Worm (Caenorhabditis elegans) whole organism, young adult: ENCODE data around the gene mpz-5.

Experiments used
- B0336.3 ChIP-seq: fragments of 200-800 bp; sonication (Bioruptor generic); IDR thresholded peaks from 2 replicates; pipeline ENCODE4 v1.3.6; 2022; ENCODE audit warnings: missing genetic modification characterization, missing compliant biosample characterization
- F23B12.7 ChIP-seq: sonication (generic microtip); optimal IDR thresholded peaks from 2 replicates; lab custom pipeline; 2017; ENCODE audit warnings: missing genetic modification characterization, mild to moderate bottlenecking, missing compliant biosample characterization, antibody characterized with exemption, moderate library complexity; ENCODE audit not compliant: insufficient read depth
- F33H1.4 ChIP-seq: fragments of 200-800 bp; sonication (Bioruptor generic); IDR thresholded peaks from 2 replicates; pipeline ENCODE4 v1.3.6; 2022; ENCODE audit warnings: missing genetic modification reagents, missing genetic modification characterization, missing compliant biosample characterization
- F57A8.1 ChIP-seq: fragments of 200-800 bp; sonication (Bioruptor generic); optimal IDR thresholded peaks from 2 replicates; lab custom pipeline; 2018; ENCODE audit warnings: mild to moderate bottlenecking, missing genetic modification characterization, moderate library complexity, missing compliant biosample characterization
- F57C9.4 ChIP-seq: sonication (generic microtip); optimal IDR thresholded peaks from 2 replicates; lab custom pipeline; 2017; ENCODE audit warnings: mild to moderate bottlenecking, missing genetic modification characterization, missing compliant biosample characterization
- K12H6.12 ChIP-seq: fragments of 200-800 bp; sonication (Bioruptor generic); optimal IDR thresholded peaks from 2 replicates; lab custom pipeline; 2018; ENCODE audit warnings: mild to moderate bottlenecking, missing genetic modification characterization, missing compliant biosample characterization
- Y67H2A.10 ChIP-seq: fragments of 200-800 bp; sonication (Bioruptor generic); conservative IDR thresholded peaks from 2 replicates; pipeline ENCODE4 v1.3.6; 2022; ENCODE audit warnings: missing genetic modification reagents, missing genetic modification characterization, missing compliant biosample characterization
- akir-1 ChIP-seq: fragments of 200-800 bp; sonication (Bioruptor generic); optimal IDR thresholded peaks from 2 replicates; lab custom pipeline; 2018; ENCODE audit warnings: mild to moderate bottlenecking, missing genetic modification characterization, moderate library complexity, missing compliant biosample characterization
- ama-1 ChIP-seq, 3 experiments: fragments of 150-350 bp in 1 of 3; sonication (generic microtip) in 2 of 3; optimal IDR thresholded peaks; 2 replicates each; lab custom pipeline; 2014 to 2018; ENCODE audit warnings: missing biosample characterization in 2 of 3, missing genetic modification characterization in 2 of 3, missing genetic modification reagents in 2 of 3
- athp-1 ChIP-seq: sonication (generic microtip); optimal IDR thresholded peaks from 2 replicates; lab custom pipeline; 2017; ENCODE audit warnings: mild to moderate bottlenecking, missing genetic modification characterization, missing compliant biosample characterization
- bed-2 ChIP-seq: fragments of 200-800 bp; sonication (Bioruptor generic); IDR thresholded peaks from 2 replicates; pipeline ENCODE4 v1.3.6; 2022; ENCODE audit warnings: missing genetic modification reagents, missing genetic modification characterization, missing compliant biosample characterization
- ccch-3 ChIP-seq: fragments of 200-800 bp; sonication (Bioruptor generic); optimal IDR thresholded peaks from 2 replicates; lab custom pipeline; 2018; ENCODE audit warnings: mild to moderate bottlenecking, missing genetic modification characterization, missing compliant biosample characterization
- cebp-1 ChIP-seq, 2 experiments: fragments of 200-800 bp in 1 of 2; sonication (Bioruptor generic) in 1 of 2; sonication (generic microtip) in 1 of 2; IDR thresholded peaks in 1 of 2; optimal IDR thresholded peaks in 1 of 2; 2 replicates each; pipeline versions ENCODE4 v1.3.6 to Lab custom; 2017 to 2022; ENCODE audit warnings: missing compliant biosample characterization in 2 of 2, missing genetic modification characterization in 2 of 2, mild to moderate bottlenecking in 1 of 2, missing genetic modification reagents in 1 of 2, moderate library complexity in 1 of 2
- ceh-100 ChIP-seq: fragments of 200-800 bp; sonication (Bioruptor generic); IDR thresholded peaks from 2 replicates; pipeline ENCODE4 v1.3.6; 2022; ENCODE audit warnings: missing genetic modification reagents, missing genetic modification characterization, missing compliant biosample characterization
- ceh-58 ChIP-seq: fragments of 200-800 bp; sonication (Bioruptor generic); IDR thresholded peaks from 2 replicates; pipeline ENCODE4 v1.3.6; 2022; ENCODE audit warnings: missing genetic modification characterization, missing compliant biosample characterization
- dpff-1 ChIP-seq: sonication (generic microtip); optimal IDR thresholded peaks from 2 replicates; lab custom pipeline; 2017; ENCODE audit warnings: mild to moderate bottlenecking, missing genetic modification characterization, missing compliant biosample characterization
- ekl-4 ChIP-seq: fragments of 200-800 bp; sonication (Bioruptor generic); IDR thresholded peaks from 2 replicates; pipeline ENCODE4 v1.3.6; 2022; ENCODE audit warnings: missing genetic modification reagents, missing genetic modification characterization, missing compliant biosample characterization
- ets-4 ChIP-seq: fragments of 200-800 bp; sonication (Bioruptor generic); optimal IDR thresholded peaks from 2 replicates; lab custom pipeline; 2018; ENCODE audit warnings: mild to moderate bottlenecking, missing genetic modification characterization, missing compliant biosample characterization
- him-1 ChIP-seq: sonication (generic microtip); optimal IDR thresholded peaks from 2 replicates; lab custom pipeline; 2016; ENCODE audit warnings: missing genotype, missing genetic modification reagents, missing genetic modification characterization, missing compliant biosample characterization
- hsf-1 ChIP-seq: fragments of 200-800 bp; sonication (Bioruptor generic); IDR thresholded peaks from 2 replicates; pipeline ENCODE4 v1.3.6; 2022; ENCODE audit warnings: missing genetic modification reagents, missing genetic modification characterization, missing compliant biosample characterization
- lin-26 ChIP-seq: fragments of 200-800 bp; sonication (Bioruptor generic); IDR thresholded peaks from 2 replicates; pipeline ENCODE4 v1.3.6; 2022; ENCODE audit warnings: missing genetic modification reagents, missing genetic modification characterization, missing compliant biosample characterization
- lin-35 ChIP-seq, 3 experiments: fragments of 150-350 bp in 2 of 3; sonication (generic microtip) in 1 of 3; optimal IDR thresholded peaks; 2 replicates each; lab custom pipeline; 2014 to 2018; ENCODE audit warnings: missing biosample characterization in 3 of 3, missing genetic modification characterization in 3 of 3, missing genetic modification reagents in 3 of 3
- madf-3 ChIP-seq: fragments of 200-800 bp; sonication (Bioruptor generic); IDR thresholded peaks from 2 replicates; pipeline ENCODE4 v1.3.6; 2022; ENCODE audit warnings: missing genetic modification reagents, missing genetic modification characterization, missing compliant biosample characterization
- madf-6 ChIP-seq: fragments of 200-800 bp; sonication (Bioruptor generic); IDR thresholded peaks from 2 replicates; pipeline ENCODE4 v1.3.6; 2022; ENCODE audit warnings: missing genetic modification reagents, missing genetic modification characterization, missing compliant biosample characterization
- madf-8 ChIP-seq: fragments of 200-800 bp; sonication (Bioruptor generic); conservative IDR thresholded peaks from 2 replicates; pipeline ENCODE4 v1.3.6; 2022; ENCODE audit warnings: missing genetic modification reagents, missing genetic modification characterization, missing compliant biosample characterization
- nfya-1 ChIP-seq: sonication (generic microtip); optimal IDR thresholded peaks from 2 replicates; lab custom pipeline; 2017; ENCODE audit warnings: antibody characterized with exemption, missing compliant biosample characterization, missing genetic modification characterization, borderline replicate concordance; ENCODE audit not compliant: insufficient read depth
- nhr-179 ChIP-seq: sonication (generic microtip); optimal IDR thresholded peaks from 2 replicates; lab custom pipeline; 2016; ENCODE audit warnings: mild to moderate bottlenecking, missing genetic modification characterization, missing compliant biosample characterization
- nhr-80 ChIP-seq: sonication (generic microtip); optimal IDR thresholded peaks from 2 replicates; lab custom pipeline; 2016; ENCODE audit warnings: missing genetic modification characterization, missing compliant biosample characterization
- snpc-3.4 ChIP-seq: sonication (generic microtip); optimal IDR thresholded peaks from 2 replicates; lab custom pipeline; 2017; ENCODE audit warnings: missing genetic modification characterization, mild to moderate bottlenecking, missing compliant biosample characterization, antibody characterized with exemption, moderate library complexity, missing genotype, missing genetic modification reagents
- tlf-1 ChIP-seq: fragments of 200-800 bp; sonication (Bioruptor generic); optimal IDR thresholded peaks from 2 replicates; lab custom pipeline; 2018; ENCODE audit warnings: mild to moderate bottlenecking, missing genetic modification characterization, missing compliant biosample characterization
- zfh-2 ChIP-seq: fragments of 200-800 bp; sonication (Bioruptor generic); conservative IDR thresholded peaks from 2 replicates; pipeline ENCODE4 v1.3.6; 2022; ENCODE audit warnings: missing genetic modification reagents, missing genetic modification characterization, missing compliant biosample characterization
- zim-3 ChIP-seq: sonication (generic microtip); optimal IDR thresholded peaks from 2 replicates; lab custom pipeline; 2017; ENCODE audit warnings: mild to moderate bottlenecking, missing genetic modification characterization, moderate library complexity, missing compliant biosample characterization
- ztf-22 ChIP-seq: fragments of 200-800 bp; sonication (Bioruptor generic); optimal IDR thresholded peaks from 2 replicates; lab custom pipeline; 2018; ENCODE audit warnings: mild to moderate bottlenecking, missing genetic modification characterization, moderate library complexity, missing compliant biosample characterization
- ztf-26 ChIP-seq: sonication (generic microtip); optimal IDR thresholded peaks from 2 replicates; lab custom pipeline; 2017; ENCODE audit warnings: missing genetic modification characterization, missing compliant biosample characterization

The mpz-5 gene

DNA sequence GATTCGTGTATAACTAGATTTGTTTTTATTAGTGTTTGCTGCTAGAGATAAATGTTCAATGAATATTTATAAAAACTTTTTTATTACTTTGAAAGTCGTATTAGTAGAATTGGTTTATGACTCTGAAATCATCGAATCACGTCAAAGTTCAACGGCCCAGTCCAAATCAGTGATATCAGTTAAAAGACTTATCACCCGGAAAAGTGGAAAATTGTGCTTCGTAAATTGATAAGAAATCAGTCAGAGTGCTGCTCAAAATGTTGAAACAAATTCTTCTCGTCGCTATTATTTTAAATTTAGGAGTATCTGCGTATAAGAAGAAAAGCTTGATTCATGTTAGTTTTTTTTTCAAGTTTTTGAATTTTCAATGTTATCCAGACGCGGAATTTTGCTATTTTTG lies 14.6 kb upstream of the mpz-5 start, which contains the start of gene R10H10.3:
TSS of gene R10H10.3 (plus strand) at position 243 of the 400 bp plus-strand sequence.
- TF ChIP-seq nhr-80 (peak; percentile 71), nhr-179 (no peak), cebp-1 (GFP tag; IDR thresholded peaks at IDR 0.05; lab: Robert Waterston, UW) (0 out of 2 replicates have a peak, but pooled peaks have one; percentile 17), cebp-1 (tag; optimal IDR thresholded peaks at IDR 0.05; lab: Kevin White, UChicago) (no peak), F57A8.1 (no peak), him-1 (peak; percentile 53), F57C9.4 (tag; lab: Kevin White, UChicago) (no peak)

DNA sequence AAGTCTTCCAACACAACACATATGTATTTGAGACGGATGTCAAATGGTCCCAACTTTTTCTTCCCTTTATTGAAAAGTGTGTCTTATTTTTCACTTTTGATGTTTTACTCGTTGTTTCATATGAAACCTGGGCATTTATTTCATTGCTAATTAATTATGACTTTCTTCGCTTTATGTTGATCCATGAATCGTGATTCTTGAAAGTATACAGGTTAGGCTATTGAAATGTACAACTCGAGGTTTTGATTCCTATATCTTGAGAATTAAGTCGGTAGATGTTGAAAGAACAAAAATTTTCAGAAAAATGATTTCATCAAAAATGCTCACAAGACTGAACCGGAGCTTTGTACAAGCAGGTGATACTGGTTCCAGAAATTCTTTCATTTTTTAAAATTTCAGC lies 13.5 kb upstream of the mpz-5 start, which contains the start of gene nfu-1:
TSS of gene nfu-1 (plus strand) at position 301 of the 400 bp plus-strand sequence.
- TF ChIP-seq athp-1 (tag; lab: Kevin White, UChicago) (no peak), zim-3 (no peak), F23B12.7 (tag; lab: Kevin White, UChicago) (no peak), B0336.3 (GFP tag; lab: Robert Waterston, UW) (peak; percentile 29; the same call in 1 of the 2 replicates), madf-6 (GFP tag; lab: Robert Waterston, UW) (peak; percentile 41; the same call in 1 of the 2 replicates), Y67H2A.10 (GFP tag; lab: Robert Waterston, UW) (no peak), ceh-100 (GFP tag; lab: Robert Waterston, UW) (no peak), ceh-58 (GFP tag; lab: Robert Waterston, UW) (no peak), ama-1 (optimal IDR thresholded peaks at IDR 0.05; lab: Kevin White, UChicago) (no peak), ama-1 (GFP tag; optimal IDR thresholded peaks at IDR 0.05; lab: Kevin White, UChicago) (peak in 1 of 2 experiments; percentile 41), tlf-1 (GFP tag; lab: Kevin White, UChicago) (no peak), bed-2 (no peak), ztf-26 (tag; lab: Kevin White, UChicago) (no peak), ekl-4 (GFP tag; lab: Robert Waterston, UW) (peak; percentile 45), ets-4 (GFP tag; lab: Kevin White, UChicago) (no peak), zfh-2 (GFP tag; lab: Robert Waterston, UW) (no peak), snpc-3.4 (tag; lab: Kevin White, UChicago) (no peak), nhr-80 (no peak), dpff-1 (tag; lab: Kevin White, UChicago) (no peak), hsf-1 (GFP tag; lab: Robert Waterston, UW) (0 out of 2 replicates have a peak, but pooled peaks have one; percentile 11), K12H6.12 (no peak), ccch-3 (GFP tag; lab: Kevin White, UChicago) (no peak), nfya-1 (no peak)

DNA sequence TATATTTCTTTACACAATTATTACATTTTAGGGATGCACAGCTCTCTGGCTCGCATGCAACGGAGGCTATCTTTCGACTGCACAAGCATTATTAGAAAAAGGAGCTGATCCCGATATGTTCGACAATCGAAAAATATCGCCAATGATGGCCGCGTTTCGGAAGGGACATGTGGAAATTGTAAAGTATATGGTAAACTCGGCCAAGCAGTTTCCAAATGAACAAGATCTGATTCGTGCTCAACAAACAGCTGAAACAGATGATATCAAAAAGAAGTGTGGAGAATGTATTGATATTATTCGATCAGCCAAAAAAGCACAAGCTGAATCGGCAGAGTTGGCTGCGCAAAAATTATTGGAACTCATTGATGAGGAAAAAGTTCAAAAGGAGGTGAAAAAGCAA lies 9.3 kb upstream of the mpz-5 start:
- TF ChIP-seq lin-26 (GFP tag; lab: Robert Waterston, UW) = no peak
- no peak for TF ChIP-seq madf-8 (GFP tag; lab: Robert Waterston, UW)
- TF ChIP-seq akir-1 (GFP tag; lab: Kevin White, UChicago) = no peak
- TF ChIP-seq F33H1.4 (GFP tag; lab: Robert Waterston, UW) = no peak
- no peak for TF ChIP-seq madf-3
- no peak for TF ChIP-seq lin-35 (GFP tag; optimal IDR thresholded peaks at IDR 0.05; lab: Kevin White, UChicago)
- TF ChIP-seq ztf-22 (GFP tag; lab: Kevin White, UChicago) = no peak
